Worm (Caenorhabditis elegans) whole organism, L4/young adult: ENCODE measurements around the gene cdh-3.

Experiments
- W03F9.2 ChIP-seq: fragments of 150-350 bp; optimal IDR thresholded peaks from 2 replicates; lab custom pipeline; 2014; ENCODE audit warnings: missing biosample characterization, missing genetic modification characterization
- dao-5 ChIP-seq: sonication (generic microtip); optimal IDR thresholded peaks from 2 replicates; lab custom pipeline; 2016; ENCODE audit warnings: missing genotype, missing genetic modification characterization, moderate library complexity, missing compliant biosample characterization
- him-1 ChIP-seq: sonication (generic microtip); optimal IDR thresholded peaks from 2 replicates; lab custom pipeline; 2016; ENCODE audit warnings: missing genotype, missing genetic modification reagents, missing genetic modification characterization, missing compliant biosample characterization

Gene cdh-3

DNA sequence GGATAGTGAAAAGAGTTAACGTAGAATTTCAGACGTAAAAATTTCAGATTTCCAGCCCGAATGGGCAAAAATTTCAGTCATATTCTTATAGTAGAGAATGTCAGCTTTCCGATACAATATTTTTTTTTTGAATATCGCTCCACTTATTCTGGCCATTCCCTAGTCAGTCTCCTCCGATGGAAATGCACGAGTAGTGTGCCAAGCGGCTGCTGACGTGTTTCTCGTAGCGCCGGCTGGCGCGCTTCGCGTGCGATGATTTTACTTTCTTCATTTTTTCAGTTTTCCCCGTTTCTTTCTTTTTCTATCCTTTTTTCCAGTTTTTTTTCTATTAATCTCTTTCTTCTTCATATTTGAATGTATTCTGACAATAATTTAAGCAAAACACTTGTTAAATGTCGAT, 16.7 kb upstream of the cdh-3 start:
- peak; percentile 8 for TF ChIP-seq W03F9.2

DNA sequence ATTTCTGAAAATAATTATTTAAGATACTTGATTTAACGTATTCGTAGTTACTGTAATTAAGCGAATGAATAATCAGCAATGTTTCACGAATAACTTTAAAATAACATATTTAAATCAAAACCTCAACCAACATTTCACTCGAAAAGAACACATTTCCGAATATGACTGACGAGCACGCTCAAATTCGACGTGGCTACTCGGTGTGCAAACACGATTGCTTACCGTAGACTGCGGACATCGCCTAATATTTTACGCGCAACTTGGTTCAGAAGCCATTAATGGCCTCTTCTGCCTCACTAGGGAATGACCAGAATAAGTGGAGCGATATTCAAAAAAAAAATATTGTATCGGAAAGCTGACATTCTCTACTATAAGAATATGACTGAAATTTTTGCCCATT, 15.7 kb upstream of the cdh-3 start, which contains the start of gene snu-23:
TSS of gene snu-23 (minus strand) at position 156 of the 400 bp plus-strand sequence.
- TF ChIP-seq dao-5 (tag; lab: Kevin White, UChicago): no peak
- no peak for TF ChIP-seq him-1 (tag; lab: Kevin White, UChicago)
- TF ChIP-seq W03F9.2: no peak

DNA sequence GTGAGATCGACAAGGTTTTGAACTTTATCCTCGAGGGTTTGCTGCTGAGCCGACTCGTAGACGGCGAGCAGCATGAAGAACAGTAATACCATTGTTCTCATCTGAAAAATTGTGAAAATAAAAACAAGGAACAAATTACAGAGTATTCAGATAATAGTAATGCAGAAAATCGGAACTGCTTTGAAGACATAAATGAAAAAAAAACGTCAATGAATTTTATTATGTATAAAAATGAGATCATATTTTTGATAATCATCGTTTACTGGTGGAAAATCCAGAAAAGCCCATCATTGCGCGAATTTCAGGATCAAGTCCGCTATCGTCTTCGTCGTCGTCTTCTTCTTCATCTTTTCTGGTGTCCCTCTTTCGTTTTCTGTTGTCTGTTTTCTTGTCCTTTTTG, 14.7 kb upstream of the cdh-3 start, which contains the start of gene ZK686.3:
TSS of gene ZK686.3 (minus strand) at position 101 of the 400 bp plus-strand sequence.
- TF ChIP-seq W03F9.2: no peak
- no peak for TF ChIP-seq him-1 (tag; lab: Kevin White, UChicago)
- TF ChIP-seq dao-5 (tag; lab: Kevin White, UChicago): no peak

DNA sequence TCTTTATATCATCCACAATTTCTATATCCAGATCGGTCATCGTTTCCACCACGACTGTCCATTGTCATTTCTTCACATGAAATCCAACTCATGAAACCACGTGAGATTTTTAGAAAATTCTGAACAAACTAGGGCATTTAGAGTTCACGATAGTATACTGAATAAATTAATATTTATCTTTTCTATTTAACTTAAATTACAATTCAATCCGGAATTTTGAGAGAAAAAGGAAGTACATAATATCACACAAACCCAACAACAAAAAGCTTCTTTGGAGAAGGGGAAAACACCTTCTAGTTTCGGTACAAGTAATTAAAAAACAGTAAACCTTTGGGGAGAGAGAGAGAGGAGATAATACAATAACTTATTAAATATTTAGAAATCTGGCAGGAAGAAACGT, 13.2 kb upstream of the cdh-3 start, which contains the start of gene ZK686.5:
TSS of gene ZK686.5 (minus strand) at position 101 of the 400 bp plus-strand sequence.
- TF ChIP-seq him-1 (tag; lab: Kevin White, UChicago) (no peak), W03F9.2 (no peak), dao-5 (tag; lab: Kevin White, UChicago) (no peak)

DNA sequence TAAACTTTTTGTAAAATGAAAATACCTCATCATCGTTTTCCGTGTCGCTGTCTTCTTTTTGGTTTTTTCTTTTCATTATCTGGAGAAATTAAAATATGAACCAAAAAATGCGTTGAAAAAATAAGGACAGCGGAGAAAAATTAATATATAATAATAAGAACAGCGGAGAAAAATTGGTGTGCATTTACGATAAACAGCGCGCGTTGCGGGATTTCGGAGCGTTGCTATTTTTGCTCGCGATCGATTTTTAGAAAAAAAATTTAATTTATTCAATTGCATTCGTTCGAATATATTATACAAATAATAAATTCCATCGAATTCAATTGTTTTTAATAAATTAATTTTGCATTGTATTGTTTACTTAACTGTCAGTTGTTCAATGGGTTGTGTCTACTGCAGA, 11.7 kb upstream of the cdh-3 start, which contains the start of gene ZK686.2:
TSS of gene ZK686.2 (minus strand) at position 79 of the 400 bp plus-strand sequence.
- no peak for TF ChIP-seq dao-5 (tag; lab: Kevin White, UChicago)
- no peak for TF ChIP-seq W03F9.2
- TF ChIP-seq him-1 (tag; lab: Kevin White, UChicago): no peak

DNA sequence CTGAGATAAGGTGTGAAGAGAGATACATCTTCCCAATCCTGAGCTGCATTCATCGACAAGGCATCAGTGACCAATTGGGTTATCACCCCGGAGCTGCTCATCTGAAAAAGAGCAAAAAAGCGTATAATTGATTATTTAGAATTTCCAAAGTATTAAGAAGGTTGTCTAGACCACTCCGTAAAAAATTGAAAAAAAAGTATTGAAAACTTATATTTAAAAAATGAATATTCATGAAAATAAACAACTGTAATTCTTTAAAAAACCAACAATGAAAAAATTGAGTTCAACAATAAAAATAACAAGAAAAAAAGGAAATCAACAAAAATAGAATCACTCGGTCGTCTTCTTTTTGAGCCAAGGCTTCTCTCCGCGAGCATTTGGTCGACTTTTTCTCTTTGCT, 9.3 kb upstream of the cdh-3 start, which contains the start of gene mtx-2:
TSS of gene mtx-2 (minus strand) at position 101 of the 400 bp plus-strand sequence.
- TF ChIP-seq dao-5 (tag; lab: Kevin White, UChicago): no peak

DNA sequence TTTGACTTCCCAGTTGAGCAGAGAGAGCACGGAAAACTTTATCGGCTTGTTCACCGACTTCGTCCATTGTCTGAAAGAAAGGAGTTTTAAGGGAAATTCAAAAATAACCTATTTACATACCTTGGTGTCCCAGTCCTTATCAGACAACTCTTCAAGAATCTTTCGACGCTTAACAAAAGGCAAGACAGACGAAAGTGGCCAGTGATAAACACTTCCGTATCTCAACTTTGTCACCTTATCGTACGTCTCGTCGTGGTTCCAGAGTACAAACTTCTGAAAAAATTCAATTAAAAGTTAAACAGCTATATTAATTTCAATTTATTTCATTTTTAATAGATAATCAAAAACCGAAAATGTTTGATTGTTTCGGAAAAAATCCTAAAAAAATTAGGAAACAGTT, 8.0 kb upstream of the cdh-3 start:
- TF ChIP-seq dao-5 (tag; lab: Kevin White, UChicago) (no peak), W03F9.2 (no peak), him-1 (tag; lab: Kevin White, UChicago) (no peak)

DNA sequence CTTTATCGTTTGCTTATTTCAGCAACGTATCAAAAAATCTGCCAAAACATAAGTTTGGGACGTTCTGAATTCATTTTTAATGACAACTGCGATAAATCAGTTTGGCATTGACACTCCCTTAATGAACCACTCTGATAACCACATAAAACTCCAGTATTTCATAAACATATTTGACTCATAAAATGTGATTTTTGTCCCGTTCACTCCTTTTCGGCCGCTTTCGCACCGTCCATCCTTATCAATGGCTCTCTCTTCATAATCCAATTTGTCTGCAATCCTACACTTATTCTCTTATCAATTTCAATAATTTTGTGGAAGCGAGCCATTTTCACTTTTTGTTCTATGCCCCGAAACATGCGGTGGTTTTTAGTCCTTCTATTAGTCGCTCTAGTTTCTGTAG, 4.3 kb upstream of the cdh-3 start, which contains the start of gene pcp-1:
TSS of gene pcp-1 (plus strand) at position 342 of the 400 bp plus-strand sequence.
- TF ChIP-seq him-1 (tag; lab: Kevin White, UChicago): no peak
- no peak for TF ChIP-seq W03F9.2
- TF ChIP-seq dao-5 (tag; lab: Kevin White, UChicago): no peak

DNA sequence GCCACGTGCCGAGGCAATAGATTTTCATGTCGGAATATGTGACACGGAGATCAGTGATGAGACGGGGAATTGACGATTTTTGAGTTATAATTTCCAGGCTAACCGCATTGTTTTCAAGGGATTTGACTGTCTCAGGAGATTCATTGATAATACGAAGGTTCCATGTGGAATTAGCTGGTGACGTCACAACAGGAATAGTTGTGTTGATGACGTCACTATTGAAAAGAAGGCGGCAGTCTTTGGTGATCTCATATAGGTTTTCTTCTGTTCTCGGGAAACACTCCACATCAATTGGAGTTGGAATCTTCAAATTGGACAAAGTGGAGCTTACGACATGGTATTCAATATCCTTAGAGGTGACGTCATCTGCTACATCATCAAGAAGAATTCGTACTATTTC, 11.1 kb downstream of the cdh-3 start:
- TF ChIP-seq W03F9.2: no peak
- TF ChIP-seq him-1 (tag; lab: Kevin White, UChicago): no peak
- TF ChIP-seq dao-5 (tag; lab: Kevin White, UChicago): no peak

DNA sequence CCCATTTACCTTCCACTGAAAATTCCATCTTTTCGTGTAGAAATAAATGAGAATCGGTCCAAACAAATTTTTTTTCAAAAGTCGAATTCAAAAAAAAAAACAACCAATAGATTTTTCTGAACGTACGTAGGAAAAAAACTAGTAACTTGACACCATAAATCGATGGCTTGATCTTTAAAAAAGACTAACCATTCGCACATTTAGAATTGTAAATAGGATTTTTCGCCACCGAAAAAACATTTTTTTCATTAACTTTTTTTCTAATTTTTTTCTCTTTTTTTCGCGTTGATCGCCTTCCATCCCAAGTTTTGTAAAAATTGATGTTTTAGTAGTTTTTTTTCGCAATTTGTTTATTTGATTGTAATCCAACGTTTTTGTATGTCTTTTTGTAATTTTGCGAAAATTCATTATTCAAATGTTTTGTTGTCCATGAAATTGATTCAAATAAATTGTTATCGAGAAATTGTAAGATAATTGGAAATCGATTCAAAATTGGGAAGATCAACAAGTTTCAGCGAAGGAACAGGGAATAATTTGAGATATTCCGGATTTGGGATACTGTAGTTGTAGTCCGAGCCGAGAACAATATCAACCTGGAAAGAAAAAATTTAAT, 16.5 kb downstream of the cdh-3 start:
- TF ChIP-seq dao-5 (tag; lab: Kevin White, UChicago) (no peak), W03F9.2 (no peak), him-1 (tag; lab: Kevin White, UChicago) (peak; percentile 16)

DNA sequence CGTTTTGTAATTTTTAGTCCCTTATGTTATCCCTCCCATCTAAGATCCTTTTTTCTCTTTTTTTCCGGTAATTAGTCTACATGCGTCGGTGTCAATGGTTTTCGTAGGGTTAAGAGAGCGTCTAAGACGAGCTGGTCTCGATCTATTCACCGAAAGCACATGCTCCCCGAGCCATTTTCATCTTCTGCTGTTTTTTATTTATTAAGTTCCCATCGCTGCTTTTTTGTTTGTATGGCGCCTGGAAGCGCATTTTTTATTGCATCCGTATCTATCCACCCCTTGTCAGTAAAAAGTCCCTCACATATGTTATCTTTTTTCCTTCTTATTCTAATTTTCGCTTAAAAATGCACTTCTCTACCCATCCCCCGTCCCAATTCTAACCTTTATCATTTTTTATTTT, 17.4 kb downstream of the cdh-3 start:
- no peak for TF ChIP-seq W03F9.2
- TF ChIP-seq him-1 (tag; lab: Kevin White, UChicago): no peak
- TF ChIP-seq dao-5 (tag; lab: Kevin White, UChicago): no peak

DNA sequence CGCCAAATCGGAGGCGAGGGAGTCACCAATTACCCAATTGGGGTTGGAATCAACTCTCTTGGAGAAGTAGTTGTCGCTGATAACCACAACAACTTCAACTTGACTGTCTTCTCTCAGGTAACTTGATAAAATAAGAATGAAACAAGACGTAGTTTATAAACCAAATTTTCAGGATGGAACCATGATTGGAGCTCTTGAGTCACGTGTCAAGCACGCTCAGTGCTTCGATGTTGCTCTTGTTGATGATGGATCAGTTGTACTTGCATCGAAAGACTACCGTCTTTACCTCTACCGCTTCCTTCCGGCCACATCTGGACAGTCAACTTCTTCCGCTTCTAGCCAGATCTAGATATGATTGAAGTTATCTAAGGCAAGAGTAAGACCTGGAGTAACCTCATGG, 18.2 kb downstream of the cdh-3 start:
- TF ChIP-seq W03F9.2 (no peak), dao-5 (tag; lab: Kevin White, UChicago) (no peak), him-1 (tag; lab: Kevin White, UChicago) (no peak)

DNA sequence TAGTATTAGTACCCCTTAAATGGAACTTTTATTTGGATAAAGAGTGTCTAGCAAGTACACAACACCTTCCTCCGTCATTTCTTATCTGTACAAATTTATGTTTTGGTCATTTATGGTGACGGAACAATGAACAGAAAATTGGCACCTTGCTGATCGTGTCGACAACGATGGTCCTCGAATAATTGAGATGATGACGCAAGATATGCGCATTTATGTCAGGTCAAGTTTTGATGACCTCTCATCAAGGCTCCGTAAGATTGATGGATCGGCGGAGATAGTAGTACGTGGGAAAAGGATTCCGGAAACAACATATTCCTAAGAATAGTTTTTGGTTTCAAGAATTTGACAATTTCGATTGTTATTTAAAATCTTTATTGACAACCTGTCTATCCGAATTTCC, 20.1 kb downstream of the cdh-3 start:
- TF ChIP-seq him-1 (tag; lab: Kevin White, UChicago) (no peak), dao-5 (tag; lab: Kevin White, UChicago) (no peak), W03F9.2 (no peak)

DNA sequence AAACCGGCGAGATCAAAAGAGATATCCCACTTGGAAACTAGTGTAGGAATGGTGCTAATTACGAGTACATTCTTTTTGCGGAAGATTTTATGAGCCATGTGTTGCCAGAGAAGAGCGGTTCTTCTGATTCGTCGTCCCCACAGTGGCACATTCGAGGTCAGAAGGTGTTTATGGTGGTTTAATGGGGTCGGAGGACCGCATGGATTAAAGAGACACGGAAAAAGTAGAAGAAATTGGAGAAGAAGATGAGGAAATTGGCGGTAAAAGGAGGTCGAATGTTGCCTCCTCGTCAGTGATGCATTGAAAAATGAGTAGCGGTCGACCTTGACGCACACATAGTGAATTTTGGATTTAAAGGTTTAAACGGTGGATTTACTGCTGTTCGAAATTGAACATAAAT, 20.7 kb downstream of the cdh-3 start:
- TF ChIP-seq dao-5 (tag; lab: Kevin White, UChicago) (no peak), W03F9.2 (no peak), him-1 (tag; lab: Kevin White, UChicago) (no peak)

DNA sequence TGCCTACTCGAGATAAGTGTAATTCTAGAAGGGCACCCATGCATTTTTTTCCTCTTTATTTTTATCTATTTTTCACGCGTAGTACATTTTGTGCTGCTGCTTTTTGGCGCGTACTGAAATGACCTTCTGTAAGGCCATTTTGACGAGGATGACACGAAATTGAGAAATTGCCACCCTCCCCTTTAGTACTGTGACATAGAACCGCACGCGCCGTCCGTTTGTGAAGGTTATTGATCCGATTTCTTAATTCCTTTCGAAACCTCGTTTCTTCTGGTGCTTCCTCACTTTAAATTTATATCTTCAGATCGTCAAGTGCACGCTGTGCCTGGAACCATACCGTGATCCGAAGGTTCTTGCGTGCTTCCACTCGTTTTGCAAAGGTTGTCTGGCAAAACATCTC, 23.2 kb downstream of the cdh-3 start:
- TF ChIP-seq him-1 (tag; lab: Kevin White, UChicago): no peak
- TF ChIP-seq W03F9.2: no peak
- TF ChIP-seq dao-5 (tag; lab: Kevin White, UChicago): no peak
